Worm (Caenorhabditis elegans) whole organism, L1 larva: ENCODE data around the gene ptr-3.

Experiments used
- F16B12.6 ChIP-seq: fragments of 150-350 bp; optimal IDR thresholded peaks from 2 replicates; lab custom pipeline; 2014; ENCODE audit warnings: missing biosample characterization, missing genetic modification characterization
- Y116A8C.19 ChIP-seq: sonication (generic microtip); optimal IDR thresholded peaks from 2 replicates; lab custom pipeline; 2016; ENCODE audit warnings: missing compliant biosample characterization, missing genetic modification characterization, borderline replicate concordance
- aha-1 ChIP-seq: fragments of 150-350 bp; optimal IDR thresholded peaks from 2 replicates; lab custom pipeline; 2014; ENCODE audit warnings: missing biosample characterization, missing genetic modification characterization
- blmp-1 ChIP-seq: fragments of 150-350 bp; optimal IDR thresholded peaks from 2 replicates; lab custom pipeline; 2014; ENCODE audit warnings: missing biosample characterization, missing genetic modification characterization
- ceh-8 ChIP-seq: fragments of 200-800 bp; sonication (Bioruptor generic); optimal IDR thresholded peaks from 2 replicates; lab custom pipeline; 2018; ENCODE audit warnings: mild to moderate bottlenecking, missing genetic modification characterization, moderate library complexity, missing compliant biosample characterization
- ceh-90 ChIP-seq: sonication (generic microtip); optimal IDR thresholded peaks from 2 replicates; lab custom pipeline; 2016; ENCODE audit warnings: missing genetic modification characterization, missing compliant biosample characterization
- efl-1 ChIP-seq, 4 experiments: fragments of 150-350 bp; optimal IDR thresholded peaks in 3 of 4; peaks in 1 of 4; 1 replicate in 1 of 4; 2 replicates in 3 of 4; lab custom pipeline; 2014; ENCODE audit warnings: missing biosample characterization in 2 of 4, missing genetic modification characterization in 2 of 4, missing genetic modification reagents in 2 of 4
- efl-3 ChIP-seq: fragments of 200-800 bp; sonication (Bioruptor generic); optimal IDR thresholded peaks from 2 replicates; lab custom pipeline; 2018; ENCODE audit warnings: mild to moderate bottlenecking, missing genetic modification characterization, missing compliant biosample characterization
- egl-13 ChIP-seq: sonication (generic microtip); optimal IDR thresholded peaks from 2 replicates; lab custom pipeline; 2016; ENCODE audit warnings: missing genotype, missing genetic modification reagents, missing genetic modification characterization, missing compliant biosample characterization
- egl-27 ChIP-seq, 2 experiments: fragments of 150-350 bp in 1 of 2; sonication (generic microtip); optimal IDR thresholded peaks; 3 replicates each; lab custom pipeline; 2017 to 2018; ENCODE audit warnings: missing biosample characterization in 2 of 2, missing genetic modification characterization in 2 of 2, missing genetic modification reagents in 2 of 2
- elt-2 ChIP-seq: sonication (generic microtip); optimal IDR thresholded peaks from 2 replicates; lab custom pipeline; 2016; ENCODE audit warnings: missing genetic modification characterization, mild to moderate bottlenecking, inconsistent platforms, missing compliant biosample characterization, missing genetic modification reagents
- ets-5 ChIP-seq: fragments of 200-800 bp; sonication (Bioruptor generic); IDR thresholded peaks from 2 replicates; pipeline ENCODE4 v1.3.6; 2022; ENCODE audit warnings: missing genetic modification characterization, missing compliant biosample characterization
- fkh-10 ChIP-seq: sonication (generic microtip); optimal IDR thresholded peaks from 2 replicates; lab custom pipeline; 2017; ENCODE audit warnings: missing biosample characterization, missing genetic modification reagents, missing genetic modification characterization
- fkh-4 ChIP-seq: sonication (generic microtip); optimal IDR thresholded peaks from 2 replicates; lab custom pipeline; 2016; ENCODE audit warnings: missing compliant biosample characterization, missing genetic modification characterization, borderline replicate concordance
- fkh-8 ChIP-seq: sonication (generic microtip); optimal IDR thresholded peaks from 2 replicates; lab custom pipeline; 2016; ENCODE audit warnings: mild to moderate bottlenecking, missing genetic modification characterization, missing compliant biosample characterization
- grh-1 ChIP-seq: fragments of 200-800 bp; sonication (Bioruptor generic); IDR thresholded peaks from 2 replicates; pipeline ENCODE4 v1.3.6; 2022; ENCODE audit warnings: missing genetic modification reagents, missing genetic modification characterization, missing compliant biosample characterization
- hlh-17 ChIP-seq: fragments of 200-800 bp; sonication (Bioruptor generic); optimal IDR thresholded peaks from 2 replicates; lab custom pipeline; 2018; ENCODE audit warnings: missing genetic modification characterization, mild to moderate bottlenecking, missing compliant biosample characterization, moderate library complexity, borderline replicate concordance
- hpl-2 ChIP-seq: fragments of 150-350 bp; optimal IDR thresholded peaks from 2 replicates; lab custom pipeline; 2014; ENCODE audit warnings: missing biosample characterization, missing genetic modification reagents, missing genetic modification characterization
- isw-1 ChIP-seq: fragments of 200-800 bp; sonication (Bioruptor generic); IDR thresholded peaks from 2 replicates; pipeline ENCODE4 v1.3.6; 2022; ENCODE audit warnings: missing genetic modification characterization, missing compliant biosample characterization
- lin-13 ChIP-seq: fragments of 150-350 bp; optimal IDR thresholded peaks from 2 replicates; lab custom pipeline; 2014; ENCODE audit warnings: missing biosample characterization, missing genetic modification reagents, missing genetic modification characterization
- lin-14 ChIP-seq: fragments of 200-800 bp; sonication (Bioruptor generic); optimal IDR thresholded peaks from 2 replicates; lab custom pipeline; 2018; ENCODE audit warnings: mild to moderate bottlenecking, missing genetic modification characterization, moderate library complexity, missing compliant biosample characterization
- lir-3 ChIP-seq: sonication (generic microtip); optimal IDR thresholded peaks from 2 replicates; lab custom pipeline; 2016; ENCODE audit warnings: mild to moderate bottlenecking, missing genetic modification characterization, moderate library complexity, missing compliant biosample characterization; ENCODE audit not compliant: poor library complexity
- mdl-1 ChIP-seq, 2 experiments: fragments of 150-350 bp; optimal IDR thresholded peaks; 2 replicates each; lab custom pipeline; 2014 to 2017; ENCODE audit warnings: missing biosample characterization in 2 of 2, missing genetic modification characterization in 2 of 2, inconsistent platforms in 1 of 2
- mep-1 ChIP-seq: fragments of 150-350 bp; optimal IDR thresholded peaks from 2 replicates; lab custom pipeline; 2014; ENCODE audit warnings: missing biosample characterization, missing genetic modification characterization
- nhr-11 ChIP-seq: fragments of 150-350 bp; optimal IDR thresholded peaks from 2 replicates; lab custom pipeline; 2014; ENCODE audit warnings: missing biosample characterization, missing genetic modification characterization
- nhr-12 ChIP-seq: sonication (generic microtip); optimal IDR thresholded peaks from 2 replicates; lab custom pipeline; 2017; ENCODE audit warnings: missing biosample characterization, missing genetic modification characterization
- nhr-19 ChIP-seq: fragments of 200-800 bp; sonication (Bioruptor generic); conservative IDR thresholded peaks from 2 replicates; pipeline ENCODE4 v1.3.6; 2022; ENCODE audit warnings: missing genetic modification characterization, missing compliant biosample characterization
- nhr-71 ChIP-seq: sonication (generic microtip); optimal IDR thresholded peaks from 2 replicates; lab custom pipeline; 2016; ENCODE audit warnings: mild to moderate bottlenecking, missing genetic modification characterization, moderate library complexity, missing compliant biosample characterization
- nhr-77 ChIP-seq: fragments of 150-350 bp; optimal IDR thresholded peaks from 2 replicates; lab custom pipeline; 2014; ENCODE audit warnings: missing biosample characterization, missing genetic modification characterization
- nhr-90 ChIP-seq: sonication (generic microtip); optimal IDR thresholded peaks from 2 replicates; lab custom pipeline; 2016; ENCODE audit warnings: mild to moderate bottlenecking, missing genetic modification characterization, missing compliant biosample characterization; ENCODE audit not compliant: poor library complexity
- pag-3 ChIP-seq: sonication (generic microtip); optimal IDR thresholded peaks from 2 replicates; lab custom pipeline; 2017; ENCODE audit warnings: missing genetic modification characterization, mild to moderate bottlenecking, missing compliant biosample characterization, antibody characterized with exemption, borderline replicate concordance; ENCODE audit not compliant: insufficient read depth
- pax-3 ChIP-seq: fragments of 200-800 bp; sonication (Bioruptor generic); optimal IDR thresholded peaks from 2 replicates; lab custom pipeline; 2018; ENCODE audit warnings: mild to moderate bottlenecking, missing genetic modification characterization, moderate library complexity, missing compliant biosample characterization
- pqm-1 ChIP-seq: sonication (generic microtip); optimal IDR thresholded peaks from 3 replicates; lab custom pipeline; 2017; ENCODE audit warnings: missing biosample characterization, missing genetic modification characterization
- snpc-4 ChIP-seq: fragments of 150-350 bp; optimal IDR thresholded peaks from 2 replicates; lab custom pipeline; 2014; ENCODE audit warnings: missing biosample characterization, missing genetic modification characterization
- snu-23 ChIP-seq: sonication (generic microtip); optimal IDR thresholded peaks from 2 replicates; lab custom pipeline; 2016; ENCODE audit warnings: missing genetic modification characterization, missing compliant biosample characterization
- sox-4 ChIP-seq: sonication (generic microtip); optimal IDR thresholded peaks from 2 replicates; lab custom pipeline; 2016; ENCODE audit warnings: missing genetic modification characterization, missing compliant biosample characterization
- swsn-7 ChIP-seq: sonication (generic microtip); optimal IDR thresholded peaks from 2 replicates; lab custom pipeline; 2016; ENCODE audit warnings: missing genetic modification characterization, missing compliant biosample characterization
- unc-98 ChIP-seq: fragments of 200-800 bp; sonication (Bioruptor generic); IDR thresholded peaks from 2 replicates; pipeline ENCODE4 v1.3.6; 2022; ENCODE audit warnings: missing genetic modification characterization, missing compliant biosample characterization
- vab-15 ChIP-seq: sonication (generic microtip); optimal IDR thresholded peaks from 2 replicates; lab custom pipeline; 2017; ENCODE audit warnings: missing genotype, mild to moderate bottlenecking, missing genetic modification characterization, missing compliant biosample characterization
- xbp-1 ChIP-seq: sonication (generic microtip); optimal IDR thresholded peaks from 2 replicates; lab custom pipeline; 2016; ENCODE audit warnings: missing genetic modification characterization, missing compliant biosample characterization
- zag-1 ChIP-seq: fragments of 150-350 bp; optimal IDR thresholded peaks from 2 replicates; lab custom pipeline; 2014; ENCODE audit warnings: missing biosample characterization, missing genetic modification characterization
- ztf-11 ChIP-seq, 2 experiments: sonication (generic microtip); optimal IDR thresholded peaks; 2 replicates each; lab custom pipeline; 2016 to 2017; ENCODE audit warnings: missing genetic modification characterization in 2 of 2, missing biosample characterization in 1 of 2, missing compliant biosample characterization in 1 of 2

The ptr-3 gene

DNA sequence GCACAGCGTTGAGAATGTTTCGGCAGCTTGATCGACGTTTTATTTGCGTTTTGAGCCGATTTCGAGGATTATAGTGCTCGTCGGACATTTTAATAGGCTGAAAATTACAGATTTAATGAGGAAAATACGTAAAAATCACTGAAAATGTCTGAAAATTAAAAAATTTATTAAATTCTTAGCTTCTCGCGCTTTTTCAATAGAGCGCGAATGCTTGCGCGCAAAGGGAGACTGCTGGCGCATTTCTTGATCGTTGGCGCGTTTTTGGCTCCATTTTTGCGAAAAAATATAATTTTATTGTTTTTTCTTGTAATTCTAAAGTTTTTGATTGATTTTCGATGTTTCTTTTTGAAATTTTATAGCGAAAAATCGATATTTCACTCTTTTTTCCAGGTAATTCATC is 43.5 kb upstream of the ptr-3 start, which contains the start of the genes dnsn-1 and C24H12.4 (continued):
- peak; percentile 75 for TF ChIP-seq aha-1 (tag; lab: Kevin White, UChicago)
- TF ChIP-seq hpl-2 (GFP tag; lab: Kevin White, UChicago), result peak; percentile 54
- TF ChIP-seq sox-4 (tag; lab: Kevin White, UChicago), result peak; percentile 90
- peak; percentile 87 for TF ChIP-seq pax-3 (tag; lab: Kevin White, UChicago)
- peak in 1 of 2 experiments; percentile 88 for TF ChIP-seq mdl-1 (tag; optimal IDR thresholded peaks at IDR 0.05; lab: Kevin White, UChicago)
- peak; percentile 95 for TF ChIP-seq nhr-19
- TF ChIP-seq nhr-11, result peak; percentile 57
- no peak for TF ChIP-seq nhr-12 (tag; lab: Kevin White, UChicago)
- peak; percentile 94 for TF ChIP-seq egl-13 (tag; lab: Kevin White, UChicago)
- peak; percentile 44 for TF ChIP-seq vab-15 (tag; lab: Kevin White, UChicago)
- peak; percentile 29 for TF ChIP-seq ceh-90 (tag; lab: Kevin White, UChicago)
- peak; percentile 97 for TF ChIP-seq nhr-90 (tag; lab: Kevin White, UChicago)
- TF ChIP-seq fkh-4 (tag; lab: Kevin White, UChicago), result peak; percentile 31
- TF ChIP-seq ceh-8, result peak; percentile 83
- TF ChIP-seq Y116A8C.19, result no peak
- peak; percentile 91 for TF ChIP-seq grh-1 (GFP tag; lab: Robert Waterston, UW)
- peak; percentile 98 for TF ChIP-seq snu-23
- TF ChIP-seq ztf-11 (tag; optimal IDR thresholded peaks at IDR 0.05; lab: Kevin White, UChicago), result peak in 1 of 2 experiments; percentile 82
- peak; percentile 95 for TF ChIP-seq xbp-1
- peak; percentile 81 for TF ChIP-seq lir-3
- TF ChIP-seq pag-3 (tag; lab: Kevin White, UChicago), result peak; percentile 31
- TF ChIP-seq hlh-17, result no peak
- peak; percentile 93 for TF ChIP-seq lin-13 (GFP tag; lab: Kevin White, UChicago)
- peak; percentile 97 for TF ChIP-seq efl-1 (optimal IDR thresholded peaks at IDR 0.05; lab: Kevin White, UChicago)
- peak; percentile 95 to 100 for TF ChIP-seq efl-1 (GFP tag; optimal IDR thresholded peaks at IDR 0.05 in 1 of 2; lab: Kevin White, UChicago)
- TF ChIP-seq nhr-71 (tag; lab: Kevin White, UChicago), result peak; percentile 97
- no peak for TF ChIP-seq pqm-1
- peak; percentile 62; the same call in 1 of the 2 replicates for TF ChIP-seq unc-98
- peak; percentile 96 for TF ChIP-seq isw-1 (GFP tag; lab: Robert Waterston, UW)
- TF ChIP-seq F16B12.6 (tag; lab: Kevin White, UChicago), result peak; percentile 74
- peak; percentile 1 for TF ChIP-seq zag-1 (tag; lab: Kevin White, UChicago)
- TF ChIP-seq elt-2 (tag; lab: Kevin White, UChicago), result peak; percentile 75
- peak in 1 of 2 experiments; percentile 1 for TF ChIP-seq egl-27 (tag; optimal IDR thresholded peaks at IDR 0.05; lab: Kevin White, UChicago)
- TF ChIP-seq fkh-8 (tag; lab: Kevin White, UChicago), result peak; percentile 95
- TF ChIP-seq fkh-10 (GFP tag; lab: Kevin White, UChicago), result peak; percentile 92
- TF ChIP-seq ets-5 (GFP tag; lab: Robert Waterston, UW), result no peak
- TF ChIP-seq blmp-1, result peak; percentile 83
- peak; percentile 97 for TF ChIP-seq swsn-7 (tag; lab: Kevin White, UChicago)
- peak; percentile 71 for TF ChIP-seq efl-3 (GFP tag; lab: Kevin White, UChicago)
- peak; percentile 86 for TF ChIP-seq snpc-4 (tag; lab: Kevin White, UChicago)
- peak; percentile 94 for TF ChIP-seq lin-14
- peak; percentile 99 for TF ChIP-seq mep-1 (tag; lab: Kevin White, UChicago)
- TF ChIP-seq nhr-77 (tag; lab: Kevin White, UChicago), result peak; percentile 79
- TF ChIP-seq, all 84 proteins: peak for 68
